Worm (Caenorhabditis elegans) whole organism, L4 larva: ENCODE measurements around the gene atg-4.2.

ENCODE experiments used
- F10B5.3 ChIP-seq: sonication (generic microtip); optimal IDR thresholded peaks from 2 replicates; lab custom pipeline; 2016; ENCODE audit warnings: mild to moderate bottlenecking, missing genetic modification characterization, missing compliant biosample characterization
- Y5F2A.4 ChIP-seq: fragments of 200-800 bp; sonication (Bioruptor generic); optimal IDR thresholded peaks from 2 replicates; lab custom pipeline; 2018; ENCODE audit warnings: mild to moderate bottlenecking, missing genetic modification characterization, missing compliant biosample characterization
- ZK337.2 ChIP-seq: fragments of 200-800 bp; sonication (Bioruptor generic); IDR thresholded peaks from 2 replicates; pipeline ENCODE4 v1.3.6; 2022; ENCODE audit warnings: missing genetic modification reagents, missing genetic modification characterization, missing compliant biosample characterization
- aha-1 ChIP-seq: fragments of 150-350 bp; peaks from one replicate; lab custom pipeline; 2014; ENCODE audit warnings: missing biosample characterization, missing genetic modification characterization
- attf-4 ChIP-seq: sonication (generic microtip); optimal IDR thresholded peaks from 3 replicates; lab custom pipeline; 2017; ENCODE audit warnings: missing biosample characterization, missing genetic modification characterization
- ceh-32 ChIP-seq: sonication (generic microtip); optimal IDR thresholded peaks from 2 replicates; lab custom pipeline; 2016; ENCODE audit warnings: mild to moderate bottlenecking, missing genetic modification characterization, missing compliant biosample characterization; ENCODE audit not compliant: poor library complexity
- ceh-62 ChIP-seq: sonication (generic microtip); optimal IDR thresholded peaks from 2 replicates; lab custom pipeline; 2017; ENCODE audit warnings: missing biosample characterization, missing genetic modification characterization
- dmd-6 ChIP-seq: fragments of 200-800 bp; sonication (Bioruptor generic); IDR thresholded peaks from 2 replicates; pipeline ENCODE4 v1.3.6; 2022; ENCODE audit warnings: missing genetic modification reagents, missing genetic modification characterization, missing compliant biosample characterization
- dmd-9 ChIP-seq: fragments of 200-800 bp; sonication (Bioruptor generic); IDR thresholded peaks from 2 replicates; pipeline ENCODE4 v1.3.6; 2022; ENCODE audit warnings: missing genetic modification reagents, missing genetic modification characterization, missing compliant biosample characterization
- dve-1 ChIP-seq: sonication (generic microtip); optimal IDR thresholded peaks from 2 replicates; lab custom pipeline; 2017; ENCODE audit warnings: antibody characterized with exemption, mild to moderate bottlenecking, missing genetic modification characterization, missing compliant biosample characterization; ENCODE audit not compliant: insufficient read depth
- egl-43 ChIP-seq: fragments of 200-800 bp; sonication (Bioruptor generic); IDR thresholded peaks from 2 replicates; pipeline ENCODE4 v1.3.6; 2022; ENCODE audit warnings: missing genetic modification reagents, missing genetic modification characterization, missing compliant biosample characterization
- gei-8 ChIP-seq: fragments of 200-800 bp; sonication (Bioruptor generic); optimal IDR thresholded peaks from 2 replicates; lab custom pipeline; 2018; ENCODE audit warnings: mild to moderate bottlenecking, missing genetic modification characterization, missing compliant biosample characterization
- jun-1 ChIP-seq: fragments of 150-350 bp; optimal IDR thresholded peaks from 2 replicates; lab custom pipeline; 2014; ENCODE audit warnings: missing biosample characterization, missing genetic modification reagents, missing genetic modification characterization
- lin-39 ChIP-seq: fragments of 150-350 bp; optimal IDR thresholded peaks from 2 replicates; lab custom pipeline; 2014; ENCODE audit warnings: missing biosample characterization, missing genetic modification reagents, missing genetic modification characterization
- lir-3 ChIP-seq: sonication (generic microtip); optimal IDR thresholded peaks from 2 replicates; lab custom pipeline; 2016; ENCODE audit warnings: mild to moderate bottlenecking, missing genetic modification characterization, missing compliant biosample characterization
- lsy-2 ChIP-seq, 2 experiments: fragments of 150-350 bp in 1 of 2; sonication (generic microtip) in 1 of 2; optimal IDR thresholded peaks; 2 replicates each; lab custom pipeline; 2014 to 2017; ENCODE audit warnings: missing biosample characterization in 2 of 2, missing genetic modification characterization in 2 of 2
- madf-9 ChIP-seq: fragments of 200-800 bp; sonication (Bioruptor generic); conservative IDR thresholded peaks from 2 replicates; pipeline ENCODE4 v1.3.6; 2022; ENCODE audit warnings: missing genetic modification reagents, missing genetic modification characterization, missing compliant biosample characterization
- mdt-29 ChIP-seq: fragments of 200-800 bp; sonication (Bioruptor generic); IDR thresholded peaks from 2 replicates; pipeline ENCODE4 v1.3.6; 2022; ENCODE audit warnings: missing genetic modification reagents, missing genetic modification characterization, missing compliant biosample characterization
- mep-1 ChIP-seq: fragments of 150-350 bp; sonication (generic microtip); optimal IDR thresholded peaks from 3 replicates; lab custom pipeline; 2014; ENCODE audit warnings: missing biosample characterization, missing genetic modification characterization
- mxl-3 ChIP-seq: fragments of 200-800 bp; sonication (Bioruptor generic); optimal IDR thresholded peaks from 2 replicates; lab custom pipeline; 2018; ENCODE audit warnings: mild to moderate bottlenecking, missing genetic modification characterization, missing compliant biosample characterization
- nhr-111 ChIP-seq: fragments of 200-800 bp; sonication (Bioruptor generic); optimal IDR thresholded peaks from 2 replicates; lab custom pipeline; 2018; ENCODE audit warnings: mild to moderate bottlenecking, missing genetic modification characterization, missing compliant biosample characterization
- nhr-28 ChIP-seq: fragments of 150-350 bp; optimal IDR thresholded peaks from 2 replicates; lab custom pipeline; 2014; ENCODE audit warnings: missing biosample characterization, missing genetic modification characterization
- nhr-42 ChIP-seq: fragments of 200-800 bp; sonication (Bioruptor generic); IDR thresholded peaks from 2 replicates; pipeline ENCODE4 v1.3.6; 2022; ENCODE audit warnings: missing genetic modification characterization, missing compliant biosample characterization
- nhr-6 ChIP-seq: fragments of 150-350 bp; optimal IDR thresholded peaks from 2 replicates; lab custom pipeline; 2014; ENCODE audit warnings: missing biosample characterization, missing genetic modification characterization
- pha-4 ChIP-seq, 2 experiments: fragments of 150-350 bp in 1 of 2; fragments of 200-800 bp in 1 of 2; sonication (Bioruptor generic) in 1 of 2; IDR thresholded peaks in 1 of 2; optimal IDR thresholded peaks in 1 of 2; 2 replicates each; pipeline versions ENCODE4 v1.3.6 to Lab custom; 2014 to 2022; ENCODE audit warnings: missing genetic modification characterization in 2 of 2, missing genetic modification reagents in 2 of 2, missing biosample characterization in 1 of 2, missing compliant biosample characterization in 1 of 2
- set-16 ChIP-seq: fragments of 200-800 bp; sonication (Bioruptor generic); IDR thresholded peaks from 2 replicates; pipeline ENCODE4 v1.3.6; 2022; ENCODE audit warnings: missing genetic modification reagents, missing genetic modification characterization, missing compliant biosample characterization
- skn-1 ChIP-seq: fragments of 150-350 bp; optimal IDR thresholded peaks from 2 replicates; lab custom pipeline; 2014; ENCODE audit warnings: missing biosample characterization, missing genetic modification characterization
- spr-3 ChIP-seq: fragments of 200-800 bp; sonication (Bioruptor generic); optimal IDR thresholded peaks from 2 replicates; lab custom pipeline; 2018; ENCODE audit warnings: mild to moderate bottlenecking, missing genetic modification characterization, missing compliant biosample characterization
- tra-1 ChIP-seq: fragments of 200-800 bp; sonication (Bioruptor generic); IDR thresholded peaks from 2 replicates; pipeline ENCODE4 v1.3.6; 2022; ENCODE audit warnings: missing genetic modification reagents, missing genetic modification characterization, missing compliant biosample characterization
- unc-39 ChIP-seq: sonication (generic microtip); optimal IDR thresholded peaks from 2 replicates; lab custom pipeline; 2017; ENCODE audit warnings: missing biosample characterization, missing genetic modification characterization
- unc-62 ChIP-seq, 3 experiments: fragments of 150-350 bp in 1 of 3; sonication (generic microtip); optimal IDR thresholded peaks in 2 of 3; peaks in 1 of 3; 1 replicate in 1 of 3; 2 replicates in 2 of 3; lab custom pipeline; 2014 to 2017; ENCODE audit warnings: missing biosample characterization in 3 of 3, missing genetic modification characterization in 3 of 3, missing genetic modification reagents in 3 of 3, missing genotype in 1 of 3
- zag-1 ChIP-seq: fragments of 150-350 bp; optimal IDR thresholded peaks from 2 replicates; lab custom pipeline; 2014; ENCODE audit warnings: missing biosample characterization, missing genetic modification characterization
- zip-2 ChIP-seq: fragments of 150-350 bp; optimal IDR thresholded peaks from 2 replicates; lab custom pipeline; 2014; ENCODE audit warnings: missing biosample characterization, missing genetic modification characterization
- ztf-7 ChIP-seq: fragments of 150-350 bp; optimal IDR thresholded peaks from 2 replicates; lab custom pipeline; 2014; ENCODE audit warnings: missing biosample characterization, missing genetic modification characterization

Gene atg-4.2

DNA sequence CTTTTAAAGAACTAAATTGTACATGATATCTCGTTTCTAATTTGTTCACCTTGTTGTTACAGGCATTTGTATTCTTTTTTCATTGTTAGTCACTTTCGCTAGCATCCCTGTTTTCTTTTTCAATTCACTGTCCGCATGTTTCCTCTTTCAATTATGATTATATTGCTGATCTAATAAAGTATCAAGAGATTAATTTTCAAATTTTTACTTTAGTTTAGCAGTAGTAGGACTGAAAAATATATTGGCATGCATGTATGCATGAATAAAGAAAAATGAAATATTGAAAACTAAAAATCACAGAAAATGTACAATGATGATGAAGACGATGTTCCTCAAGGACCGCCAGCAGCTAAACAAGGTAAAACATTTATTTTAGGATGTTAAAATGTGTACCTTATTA, 29.8 kb upstream of the atg-4.2 start, which contains the start of gene rbm-17:
Gene rbm-17, plus strand, starts transcription at position 301 of the 400 bp plus-strand sequence.
- TF ChIP-seq dmd-6 (GFP tag; lab: Robert Waterston, UW), result no peak
- TF ChIP-seq nhr-42, result no peak
- no peak for TF ChIP-seq nhr-6 (tag; lab: Kevin White, UChicago)
- TF ChIP-seq nhr-111 (GFP tag; lab: Kevin White, UChicago), result no peak
- TF ChIP-seq zag-1 (tag; lab: Kevin White, UChicago), result no peak
- TF ChIP-seq nhr-28, result no peak
- no peak for TF ChIP-seq madf-9
- TF ChIP-seq ZK337.2 (GFP tag; lab: Robert Waterston, UW), result no peak
- no peak for TF ChIP-seq F10B5.3 (tag; lab: Kevin White, UChicago)
- no peak for TF ChIP-seq pha-4 (GFP tag; IDR thresholded peaks at IDR 0.05; lab: Robert Waterston, UW)
- no peak for TF ChIP-seq pha-4 (tag; optimal IDR thresholded peaks at IDR 0.05; lab: Kevin White, UChicago)
- TF ChIP-seq ceh-32 (tag; lab: Kevin White, UChicago), result no peak
- peak in 1 of 2 experiments; percentile 9 for TF ChIP-seq lsy-2 (tag; optimal IDR thresholded peaks at IDR 0.05; lab: Kevin White, UChicago)
- peak in 1 of 2 experiments; percentile 1 for TF ChIP-seq unc-62 (GFP tag; optimal IDR thresholded peaks at IDR 0.05 in 1 of 2; lab: Kevin White, UChicago)
- TF ChIP-seq unc-62 (tag; optimal IDR thresholded peaks at IDR 0.05; lab: Kevin White, UChicago), result no peak
- peak; percentile 43 for TF ChIP-seq aha-1 (tag; lab: Kevin White, UChicago)
- no peak for TF ChIP-seq attf-4 (tag; lab: Kevin White, UChicago)
- no peak for TF ChIP-seq skn-1
- no peak for TF ChIP-seq mep-1 (tag; lab: Kevin White, UChicago)
- TF ChIP-seq gei-8 (GFP tag; lab: Kevin White, UChicago), result no peak
- TF ChIP-seq mxl-3 (GFP tag; lab: Kevin White, UChicago), result no peak
- no peak for TF ChIP-seq Y5F2A.4 (GFP tag; lab: Kevin White, UChicago)
- TF ChIP-seq tra-1 (GFP tag; lab: Robert Waterston, UW), result no peak
- TF ChIP-seq ztf-7 (tag; lab: Kevin White, UChicago), result no peak
- TF ChIP-seq spr-3 (GFP tag; lab: Kevin White, UChicago), result no peak

DNA sequence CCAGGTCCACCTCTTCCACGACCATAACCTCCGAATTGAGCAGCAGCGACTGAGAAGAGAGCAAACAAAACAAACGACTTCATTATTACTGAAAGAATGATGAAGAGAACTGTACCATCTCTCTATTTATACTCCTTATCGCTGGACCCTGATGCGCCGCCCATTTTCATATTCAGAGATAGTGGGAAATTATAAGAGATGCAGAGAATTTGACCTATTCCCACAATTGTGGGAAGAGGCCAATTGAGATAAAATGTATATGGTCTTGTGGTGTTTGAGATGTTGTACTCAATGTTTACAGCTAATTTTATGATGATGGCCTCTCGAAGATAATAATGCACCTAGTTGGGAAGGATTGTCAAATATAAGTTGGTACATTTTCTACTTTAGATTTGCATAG, 26.9 kb upstream of the atg-4.2 start, which contains the start of gene ttr-50:
Gene ttr-50, minus strand, starts transcription at position 101 of the 400 bp plus-strand sequence.
- TF ChIP-seq lin-39 (no peak), ceh-62 (tag; lab: Kevin White, UChicago) (no peak), ceh-32 (tag; lab: Kevin White, UChicago) (no peak), set-16 (no peak)

DNA sequence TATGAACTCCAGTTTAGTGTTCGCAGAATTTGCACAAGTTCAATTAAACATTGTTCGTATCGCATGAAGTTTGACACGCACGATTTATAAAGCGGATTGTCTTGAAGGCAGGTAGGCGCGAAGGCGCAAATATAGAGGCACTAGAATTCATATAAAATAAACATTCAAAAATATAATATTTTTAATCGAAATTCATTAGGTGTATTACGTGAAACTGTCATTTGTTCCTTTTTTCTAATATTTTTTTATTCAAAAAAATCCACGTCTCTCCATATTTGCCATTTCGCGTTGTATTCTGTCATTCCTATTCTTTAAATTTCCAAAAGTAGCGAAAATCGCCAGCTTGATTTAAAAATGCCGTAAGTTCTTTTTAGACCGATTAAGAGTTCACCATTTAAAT, 26.0 kb upstream of the atg-4.2 start, which contains the start of gene ZK809.1:
Gene ZK809.1, plus strand, starts transcription at position 301 of the 400 bp plus-strand sequence.
- TF ChIP-seq dmd-6 (GFP tag; lab: Robert Waterston, UW) (no peak), egl-43 (GFP tag; lab: Robert Waterston, UW) (no peak), lir-3 (tag; lab: Kevin White, UChicago) (no peak), jun-1 (tag; lab: Kevin White, UChicago) (no peak), dve-1 (tag; lab: Kevin White, UChicago) (no peak)

DNA sequence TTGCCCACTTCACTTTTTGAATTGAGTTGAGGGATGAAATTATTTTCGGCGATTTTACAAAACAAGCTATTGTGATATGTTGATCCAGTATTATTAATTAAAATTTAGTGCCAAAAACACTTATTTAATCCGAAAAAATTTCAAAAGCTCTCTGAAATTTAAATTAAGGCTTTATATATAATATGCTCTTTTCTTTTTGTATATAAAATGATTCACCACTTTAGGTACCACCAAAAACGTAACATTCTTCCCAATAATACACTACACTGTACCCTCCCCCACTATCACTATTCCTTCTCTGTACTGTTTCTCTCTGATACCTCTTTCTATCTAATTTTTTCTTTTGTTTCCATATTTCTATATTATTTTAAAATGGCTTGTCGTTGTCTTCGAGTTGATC, 24.0 kb upstream of the atg-4.2 start, which contains the start of gene prx-2:
Gene prx-2, plus strand, starts transcription at position 301 of the 400 bp plus-strand sequence.
- TF ChIP-seq nhr-111 (GFP tag; lab: Kevin White, UChicago) (no peak), mdt-29 (GFP tag; lab: Robert Waterston, UW) (no peak), mxl-3 (GFP tag; lab: Kevin White, UChicago) (no peak), dmd-9 (GFP tag; lab: Robert Waterston, UW) (no peak), unc-39 (tag; lab: Kevin White, UChicago) (no peak), zip-2 (tag; lab: Kevin White, UChicago) (no peak)
